Fruit fly (Drosophila melanogaster) whole organism, embryonic: ENCODE measurements around the gene MED27.

ENCODE experiments used
- Abd-B ChIP-seq: fragments of 200-800 bp; sonication (Bioruptor generic); optimal IDR thresholded peaks from 2 replicates; lab custom pipeline; 2018; ENCODE audit warnings: missing biosample characterization, mild to moderate bottlenecking, missing genetic modification characterization, moderate library complexity
- Atf6 ChIP-seq: fragments of 200-800 bp; sonication (Bioruptor generic); IDR thresholded peaks from 2 replicates; pipeline ENCODE4 v1.3.6; 2022; ENCODE audit warnings: missing biosample characterization, missing genetic modification characterization
- C15 ChIP-seq: fragments of 200-800 bp; sonication (Bioruptor generic); IDR thresholded peaks from 3 replicates; pipeline ENCODE4 v1.3.6; 2022; ENCODE audit warnings: missing biosample characterization, missing genetic modification characterization
- CG10209 ChIP-seq: fragments of 200-800 bp; sonication (Bioruptor generic); optimal IDR thresholded peaks from 3 replicates; lab custom pipeline; 2017; ENCODE audit warnings: missing biosample characterization, mild to moderate bottlenecking, missing genetic modification characterization, missing genetic modification reagents
- CG10431 ChIP-seq: fragments of 200-800 bp; sonication (Bioruptor generic); optimal IDR thresholded peaks from 3 replicates; lab custom pipeline; 2018; ENCODE audit warnings: missing biosample characterization, mild to moderate bottlenecking, missing genetic modification characterization
- CG10543 ChIP-seq: fragments of 200-800 bp; sonication (Bioruptor generic); optimal IDR thresholded peaks from 3 replicates; lab custom pipeline; 2017; ENCODE audit warnings: missing biosample characterization, mild to moderate bottlenecking, missing genetic modification characterization, moderate library complexity
- CG11247 ChIP-seq: fragments of 200-800 bp; sonication (Bioruptor generic); IDR thresholded peaks from 2 replicates; pipeline ENCODE4 v1.3.6; 2022; ENCODE audit warnings: missing biosample characterization, missing genetic modification characterization
- CG11696 ChIP-seq: fragments of 200-800 bp; sonication (Bioruptor generic); IDR thresholded peaks from 2 replicates; pipeline ENCODE4 v1.3.6; 2022; ENCODE audit warnings: missing biosample characterization, missing genetic modification characterization
- CG12155 ChIP-seq: fragments of 200-800 bp; sonication (Bioruptor generic); optimal IDR thresholded peaks from 3 replicates; lab custom pipeline; 2016; ENCODE audit warnings: missing biosample characterization, missing genetic modification characterization
- CG12391 ChIP-seq: fragments of 200-800 bp; sonication (Bioruptor generic); optimal IDR thresholded peaks from 3 replicates; lab custom pipeline; 2018; ENCODE audit warnings: missing biosample characterization, mild to moderate bottlenecking, missing genetic modification characterization, moderate library complexity
- CG13624 ChIP-seq: fragments of 200-800 bp; sonication (Bioruptor generic); optimal IDR thresholded peaks from 2 replicates; lab custom pipeline; 2016; ENCODE audit warnings: missing biosample characterization, missing genetic modification characterization
- CG15696 ChIP-seq: fragments of 200-800 bp; sonication (Bioruptor generic); optimal IDR thresholded peaks from 2 replicates; lab custom pipeline; 2019; ENCODE audit warnings: missing biosample characterization, mild to moderate bottlenecking, missing genetic modification characterization, moderate library complexity
- CG17186 ChIP-seq: fragments of 200-800 bp; sonication (Bioruptor generic); optimal IDR thresholded peaks from 3 replicates; lab custom pipeline; 2017; ENCODE audit warnings: missing biosample characterization, missing genetic modification reagents, missing genetic modification characterization
- CG30020 ChIP-seq: fragments of 200-800 bp; optimal IDR thresholded peaks from 2 replicates; lab custom pipeline; 2019; ENCODE audit warnings: missing biosample characterization, mild to moderate bottlenecking, missing genetic modification characterization, moderate library complexity
- CG33213 ChIP-seq: fragments of 200-800 bp; sonication (Bioruptor generic); optimal IDR thresholded peaks from 3 replicates; lab custom pipeline; 2016; ENCODE audit warnings: missing biosample characterization, missing genetic modification characterization
- CG4404 ChIP-seq: fragments of 200-800 bp; sonication (Bioruptor generic); IDR thresholded peaks from 2 replicates; pipeline ENCODE4 v1.3.6; 2022; ENCODE audit warnings: missing biosample characterization, missing genetic modification characterization
- CG4424 ChIP-seq: fragments of 200-800 bp; sonication (Bioruptor generic); optimal IDR thresholded peaks from 3 replicates; lab custom pipeline; 2016; ENCODE audit warnings: missing biosample characterization, missing genetic modification characterization
- CG6654 ChIP-seq: fragments of 200-800 bp; sonication (Bioruptor generic); optimal IDR thresholded peaks from 2 replicates; lab custom pipeline; 2017; ENCODE audit warnings: missing biosample characterization, mild to moderate bottlenecking, missing genetic modification characterization
- CG6765 ChIP-seq: fragments of 200-800 bp; sonication (Bioruptor generic); optimal IDR thresholded peaks from 3 replicates; lab custom pipeline; 2017; ENCODE audit warnings: missing biosample characterization, mild to moderate bottlenecking, missing genetic modification characterization
- CG6791 ChIP-seq: fragments of 200-800 bp; sonication (Bioruptor generic); IDR thresholded peaks from 3 replicates; pipeline ENCODE4 v1.3.6; 2022; ENCODE audit warnings: missing biosample characterization, missing genetic modification characterization; ENCODE audit not compliant: partially characterized antibody
- CG7963 ChIP-seq: fragments of 200-800 bp; sonication (Bioruptor generic); IDR thresholded peaks from 3 replicates; pipeline ENCODE4 v1.3.6; 2022; ENCODE audit warnings: missing biosample characterization, missing genetic modification characterization; ENCODE audit not compliant: partially characterized antibody
- CG8388 ChIP-seq: fragments of 200-800 bp; sonication (Bioruptor generic); optimal IDR thresholded peaks from 2 replicates; lab custom pipeline; 2019; ENCODE audit warnings: missing biosample characterization, mild to moderate bottlenecking, missing genetic modification characterization, moderate library complexity
- CG8765 ChIP-seq: fragments of 200-800 bp; sonication (Bioruptor generic); IDR thresholded peaks from 2 replicates; pipeline ENCODE4 v1.3.6; 2022; ENCODE audit warnings: missing biosample characterization, missing genetic modification characterization
- CG9797 ChIP-seq: fragments of 200-800 bp; sonication (Bioruptor generic); optimal IDR thresholded peaks from 3 replicates; lab custom pipeline; 2018; ENCODE audit warnings: missing biosample characterization, mild to moderate bottlenecking, missing genetic modification characterization
- Dbx ChIP-seq: fragments of 200-800 bp; sonication (Bioruptor generic); IDR thresholded peaks from 3 replicates; pipeline ENCODE4 v1.3.6; 2022; ENCODE audit warnings: missing biosample characterization, missing genetic modification characterization
- Dip3 ChIP-seq: fragments of 200-800 bp; sonication (Bioruptor generic); optimal IDR thresholded peaks from 3 replicates; lab custom pipeline; 2016; ENCODE audit warnings: missing biosample characterization, missing genetic modification characterization
- Fer1 ChIP-seq: fragments of 200-800 bp; sonication (Bioruptor generic); optimal IDR thresholded peaks from 2 replicates; lab custom pipeline; 2017; ENCODE audit warnings: missing biosample characterization, mild to moderate bottlenecking, missing genetic modification characterization
- H2.0 ChIP-seq: fragments of 200-800 bp; sonication (Bioruptor generic); IDR thresholded peaks from 2 replicates; pipeline ENCODE4 v1.3.6; 2022; ENCODE audit warnings: missing biosample characterization, missing genetic modification characterization
- Hmx ChIP-seq: fragments of 200-800 bp; sonication (Bioruptor generic); optimal IDR thresholded peaks from 2 replicates; lab custom pipeline; 2016; ENCODE audit warnings: missing biosample characterization, missing genetic modification characterization
- Hr51 ChIP-seq, 2 experiments: fragments of 200-800 bp; sonication (Bioruptor generic); optimal IDR thresholded peaks; 2 replicates in 1 of 2; 3 replicates in 1 of 2; lab custom pipeline; 2016 to 2018; ENCODE audit warnings: missing biosample characterization in 2 of 2, missing genetic modification characterization in 2 of 2, mild to moderate bottlenecking in 1 of 2, moderate library complexity in 1 of 2
- Mad ChIP-seq: fragments of 200-800 bp; sonication (Bioruptor generic); optimal IDR thresholded peaks from 2 replicates; lab custom pipeline; 2016; ENCODE audit warnings: missing biosample characterization, missing genetic modification characterization
- Mes4 ChIP-seq: fragments of 200-800 bp; sonication (Bioruptor generic); optimal IDR thresholded peaks from 2 replicates; lab custom pipeline; 2016; ENCODE audit warnings: missing biosample characterization, missing genetic modification characterization
- Nf-YC ChIP-seq: fragments of 200-800 bp; optimal IDR thresholded peaks from 3 replicates; lab custom pipeline; 2019; ENCODE audit warnings: missing biosample characterization, mild to moderate bottlenecking, missing genetic modification characterization, moderate library complexity
- Oaz ChIP-seq: fragments of 200-800 bp; sonication (Bioruptor generic); IDR thresholded peaks from 2 replicates; pipeline ENCODE4 v1.3.6; 2022; ENCODE audit warnings: missing biosample characterization, missing genetic modification characterization
- Ravus ChIP-seq: fragments of 200-800 bp; sonication (Bioruptor generic); IDR thresholded peaks from 2 replicates; pipeline ENCODE4 v1.3.6; 2022; ENCODE audit warnings: missing biosample characterization, missing genetic modification characterization
- Taf1 ChIP-seq: fragments of 200-800 bp; sonication (Bioruptor generic); IDR thresholded peaks from 2 replicates; pipeline ENCODE4 v1.3.6; 2022; ENCODE audit warnings: missing biosample characterization, missing genetic modification characterization
- cad ChIP-seq: fragments of >200 bp; optimal IDR thresholded peaks from 2 replicates; lab custom pipeline; 2017; ENCODE audit warnings: missing biosample characterization, missing genetic modification characterization
- chinmo ChIP-seq: fragments of 200-800 bp; sonication (Bioruptor generic); IDR thresholded peaks from 4 replicates; pipeline ENCODE4 v1.3.6; 2022; ENCODE audit warnings: missing biosample characterization, missing genetic modification characterization; ENCODE audit not compliant: partially characterized antibody
- fd102C ChIP-seq: fragments of 200-800 bp; sonication (Bioruptor generic); optimal IDR thresholded peaks from 2 replicates; lab custom pipeline; 2018; ENCODE audit warnings: missing biosample characterization, mild to moderate bottlenecking, missing genetic modification characterization, moderate library complexity
- gem ChIP-seq: fragments of 200-800 bp; sonication (Bioruptor generic); optimal IDR thresholded peaks from 2 replicates; lab custom pipeline; 2019; ENCODE audit warnings: missing biosample characterization, mild to moderate bottlenecking, missing genetic modification characterization, moderate library complexity
- hth ChIP-seq: fragments of >200 bp; optimal IDR thresholded peaks from 2 replicates; lab custom pipeline; 2017; ENCODE audit warnings: inconsistent platforms
- odd ChIP-seq: fragments of 200-800 bp; sonication (Bioruptor generic); optimal IDR thresholded peaks from 2 replicates; lab custom pipeline; 2017; ENCODE audit warnings: missing biosample characterization, mild to moderate bottlenecking, missing genetic modification characterization
- sc ChIP-seq, 3 experiments: fragments of >200 bp in 2 of 3; fragments of 200-800 bp in 1 of 3; sonication (Bioruptor generic) in 1 of 3; optimal IDR thresholded peaks; 2 replicates in 2 of 3; 3 replicates in 1 of 3; lab custom pipeline; 2017; ENCODE audit warnings: mild to moderate bottlenecking in 1 of 3, missing biosample characterization in 1 of 3, missing genetic modification characterization in 1 of 3, missing genetic modification reagents in 1 of 3
- slbo ChIP-seq: fragments of 200-800 bp; sonication (Bioruptor generic); IDR thresholded peaks from 2 replicates; pipeline ENCODE4 v1.3.6; 2022; ENCODE audit warnings: missing biosample characterization, missing genetic modification characterization
- sna ChIP-seq: fragments of 200-800 bp; sonication (Bioruptor generic); IDR thresholded peaks from 2 replicates; pipeline ENCODE4 v1.3.6; 2022; ENCODE audit warnings: missing biosample characterization, missing genetic modification characterization; ENCODE audit not compliant: partially characterized antibody
- so ChIP-seq: fragments of 200-800 bp; sonication (Bioruptor generic); IDR thresholded peaks from 3 replicates; pipeline ENCODE4 v1.3.6; 2022; ENCODE audit warnings: missing biosample characterization, missing genetic modification characterization
- ssp ChIP-seq: fragments of 200-800 bp; sonication (Bioruptor generic); IDR thresholded peaks from 2 replicates; pipeline ENCODE4 v1.3.6; 2022; ENCODE audit warnings: missing biosample characterization, missing genetic modification characterization
- stc ChIP-seq: fragments of 200-800 bp; sonication (Bioruptor generic); IDR thresholded peaks from 2 replicates; pipeline ENCODE4 v1.3.6; 2022; ENCODE audit warnings: missing biosample characterization, missing genetic modification characterization
- tx ChIP-seq: fragments of 200-800 bp; sonication (Bioruptor generic); optimal IDR thresholded peaks from 2 replicates; lab custom pipeline; 2016; ENCODE audit warnings: missing biosample characterization, missing genetic modification characterization
- wek ChIP-seq: fragments of 200-800 bp; sonication (Bioruptor generic); optimal IDR thresholded peaks from 3 replicates; lab custom pipeline; 2018; ENCODE audit warnings: missing biosample characterization, mild to moderate bottlenecking, missing genetic modification characterization, moderate library complexity

Gene MED27

DNA sequence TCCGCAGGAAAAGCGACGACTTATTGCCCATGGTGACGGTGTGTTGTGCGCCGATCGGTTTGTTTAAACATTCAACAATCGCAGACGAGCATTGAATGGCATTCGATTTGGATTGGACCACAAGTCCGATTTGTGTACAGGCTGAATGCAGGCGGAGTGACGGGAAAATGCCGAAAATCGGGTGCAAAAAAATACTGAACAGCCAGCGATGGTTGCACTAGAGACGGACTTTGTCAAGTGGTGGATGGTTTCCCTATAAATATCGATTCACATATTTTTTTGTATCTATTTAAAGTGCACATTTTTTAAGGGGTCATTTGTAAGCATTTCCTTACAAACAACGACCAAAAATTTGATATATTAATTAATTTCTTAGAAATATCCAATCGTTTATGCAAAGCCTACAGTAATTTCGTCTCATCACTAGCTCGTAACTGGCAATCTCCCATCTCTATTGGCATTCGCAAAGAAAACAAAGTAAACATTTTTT is at the start of gene MED27, which contains the start of gene elm (continued):
- peak; percentile 82 for TF ChIP-seq CG17186 (GFP tag; lab: Kevin White, UChicago)
- peak; percentile 88 to 92 for TF ChIP-seq Hr51 (GFP tag; optimal IDR thresholded peaks at IDR 0.05; lab: Kevin White, UChicago)
- TF ChIP-seq Mes4 (GFP tag; lab: Kevin White, UChicago): peak; percentile 84
- TF ChIP-seq Nf-YC (tag; lab: Kevin White, UChicago): peak; percentile 90
- peak; percentile 74 for TF ChIP-seq CG11696 (GFP tag; lab: Robert Waterston, UW)
- peak; percentile 88 for TF ChIP-seq Fer1 (GFP tag; lab: Kevin White, UChicago)
- TF ChIP-seq chinmo: peak; percentile 89; the same call in 2 of the 4 replicates
- TF ChIP-seq CG6791: peak; percentile 85
- peak; percentile 92 for TF ChIP-seq Dip3
- peak; percentile 79 for TF ChIP-seq fd102C (GFP tag; lab: Kevin White, UChicago)
- TF ChIP-seq gem (tag; lab: Kevin White, UChicago): peak; percentile 96
- peak; percentile 58; the same call in 1 of the 3 replicates for TF ChIP-seq CG7963 (GFP tag; lab: Robert Waterston, UW)
- TF ChIP-seq CG6654 (GFP tag; lab: Kevin White, UChicago): peak; percentile 61
- peak; percentile 92 for TF ChIP-seq tx (GFP tag; lab: Kevin White, UChicago)
- peak; percentile 86 for TF ChIP-seq Hmx
- peak; percentile 90 for TF ChIP-seq Taf1 (GFP tag; lab: Robert Waterston, UW)
- TF ChIP-seq Atf6 (GFP tag; lab: Robert Waterston, UW): peak; percentile 87
- no peak for TF ChIP-seq cad (GFP tag; lab: Kevin White, UChicago)
- peak; percentile 93 for TF ChIP-seq H2.0 (GFP tag; lab: Robert Waterston, UW)
- peak; percentile 91 for TF ChIP-seq ssp (GFP tag; lab: Robert Waterston, UW)
- TF ChIP-seq so (GFP tag; lab: Robert Waterston, UW): peak; percentile 89; the same call in 2 of the 3 replicates
- peak; percentile 91 for TF ChIP-seq CG11247
- peak; percentile 97 for TF ChIP-seq Abd-B (GFP tag; lab: Kevin White, UChicago)
- peak; percentile 97 for TF ChIP-seq CG4404 (GFP tag; lab: Robert Waterston, UW)
- TF ChIP-seq CG10431 (GFP tag; lab: Kevin White, UChicago): peak; percentile 55
- peak; percentile 49 for TF ChIP-seq odd (GFP tag; lab: Kevin White, UChicago)
- TF ChIP-seq CG12155 (GFP tag; lab: Kevin White, UChicago): peak; percentile 94
- peak; percentile 95 for TF ChIP-seq CG12391
- peak; percentile 97 for TF ChIP-seq CG15696 (tag; lab: Kevin White, UChicago)
- peak; percentile 92 for TF ChIP-seq CG8765 (GFP tag; lab: Robert Waterston, UW)
- TF ChIP-seq sna (GFP tag; lab: Robert Waterston, UW): peak; percentile 96
- TF ChIP-seq CG30020 (tag; lab: Kevin White, UChicago): peak; percentile 85
- TF ChIP-seq hth (lab: Kevin White, UChicago): no peak
- TF ChIP-seq slbo (GFP tag; lab: Robert Waterston, UW): peak; percentile 97
- peak; percentile 95 for TF ChIP-seq CG9797 (GFP tag; lab: Kevin White, UChicago)
- TF ChIP-seq CG13624 (GFP tag; lab: Kevin White, UChicago): peak; percentile 94
- TF ChIP-seq CG33213 (GFP tag; lab: Kevin White, UChicago): peak; percentile 94
- peak; percentile 95 for TF ChIP-seq CG4424 (GFP tag; lab: Kevin White, UChicago)
- peak; percentile 0 for TF ChIP-seq wek (GFP tag; lab: Kevin White, UChicago)
- peak; percentile 90 for TF ChIP-seq CG10209
- TF ChIP-seq sc (optimal IDR thresholded peaks at IDR 0.05; lab: Kevin White, UChicago): no peak
- TF ChIP-seq sc (GFP tag; optimal IDR thresholded peaks at IDR 0.05; lab: Kevin White, UChicago): peak; percentile 71
- peak; percentile 94 for TF ChIP-seq CG10543 (GFP tag; lab: Kevin White, UChicago)
- peak; percentile 94 for TF ChIP-seq Mad (GFP tag; lab: Kevin White, UChicago)
- TF ChIP-seq Ravus (GFP tag; lab: Robert Waterston, UW): peak; percentile 71
- peak; percentile 81; the same call in 2 of the 3 replicates for TF ChIP-seq C15 (GFP tag; lab: Robert Waterston, UW)
- TF ChIP-seq stc (GFP tag; lab: Robert Waterston, UW): peak; percentile 75
- peak; percentile 84 for TF ChIP-seq Oaz (GFP tag; lab: Robert Waterston, UW)
- TF ChIP-seq Dbx (GFP tag; lab: Robert Waterston, UW): peak; percentile 96
- peak; percentile 88 for TF ChIP-seq CG8388 (GFP tag; lab: Kevin White, UChicago)
- TF ChIP-seq CG6765 (GFP tag; lab: Kevin White, UChicago): peak; percentile 64
